Worm (Caenorhabditis elegans) whole organism, L2 larva: ENCODE measurements around the gene ZK822.9.

Experiments
- F13H6.1 ChIP-seq: sonication (generic microtip); optimal IDR thresholded peaks from 2 replicates; lab custom pipeline; 2016; ENCODE audit warnings: missing genetic modification characterization, missing compliant biosample characterization
- R02D3.7 ChIP-seq: fragments of 150-350 bp; optimal IDR thresholded peaks from 2 replicates; lab custom pipeline; 2014; ENCODE audit warnings: missing biosample characterization, missing genetic modification characterization
- Y55F3AM.14 ChIP-seq: fragments of 200-800 bp; sonication (Bioruptor generic); optimal IDR thresholded peaks from 2 replicates; lab custom pipeline; 2018; ENCODE audit warnings: mild to moderate bottlenecking, missing genetic modification characterization, missing compliant biosample characterization
- ZK546.5 ChIP-seq: sonication (generic microtip); optimal IDR thresholded peaks from 2 replicates; lab custom pipeline; 2017; ENCODE audit warnings: missing biosample characterization, missing genetic modification characterization
- alr-1 ChIP-seq: fragments of 150-350 bp; optimal IDR thresholded peaks from 2 replicates; lab custom pipeline; 2014; ENCODE audit warnings: missing biosample characterization, missing genetic modification characterization
- aly-2 ChIP-seq: fragments of 150-350 bp; optimal IDR thresholded peaks from 2 replicates; lab custom pipeline; 2014; ENCODE audit warnings: missing biosample characterization, missing genetic modification characterization
- ama-1 ChIP-seq: fragments of 150-350 bp; optimal IDR thresholded peaks from 2 replicates; lab custom pipeline; 2018; ENCODE audit warnings: inconsistent platforms
- blmp-1 ChIP-seq: sonication (generic microtip); optimal IDR thresholded peaks from 2 replicates; lab custom pipeline; 2017; ENCODE audit warnings: missing genetic modification characterization, mild to moderate bottlenecking, missing compliant biosample characterization, antibody characterized with exemption, moderate library complexity; ENCODE audit not compliant: insufficient read depth
- ceh-16 ChIP-seq: fragments of 150-350 bp; optimal IDR thresholded peaks from 2 replicates; lab custom pipeline; 2014; ENCODE audit warnings: missing biosample characterization, missing genetic modification characterization
- ceh-82 ChIP-seq: fragments of 150-350 bp; optimal IDR thresholded peaks from 2 replicates; lab custom pipeline; 2014; ENCODE audit warnings: missing biosample characterization, missing genetic modification characterization
- crh-2 ChIP-seq: sonication (generic microtip); optimal IDR thresholded peaks from 2 replicates; lab custom pipeline; 2017; ENCODE audit warnings: missing biosample characterization, missing genetic modification characterization
- dmd-4 ChIP-seq: sonication (generic microtip); optimal IDR thresholded peaks from 2 replicates; lab custom pipeline; 2017; ENCODE audit warnings: missing biosample characterization, missing genetic modification characterization
- egl-27 ChIP-seq: sonication (generic microtip); optimal IDR thresholded peaks from 3 replicates; lab custom pipeline; 2017; ENCODE audit warnings: missing biosample characterization, missing genetic modification reagents, missing genetic modification characterization
- elt-1 ChIP-seq: fragments of 150-350 bp; optimal IDR thresholded peaks from 2 replicates; lab custom pipeline; 2014; ENCODE audit warnings: missing biosample characterization, missing genetic modification characterization
- elt-3 ChIP-seq: sonication (generic microtip); optimal IDR thresholded peaks from 2 replicates; lab custom pipeline; 2017; ENCODE audit warnings: missing biosample characterization, missing genetic modification characterization
- fos-1 ChIP-seq: fragments of 150-350 bp; optimal IDR thresholded peaks from 2 replicates; lab custom pipeline; 2014; ENCODE audit warnings: missing biosample characterization, missing genetic modification characterization
- gmeb-1 ChIP-seq: fragments of 150-350 bp; optimal IDR thresholded peaks from 2 replicates; lab custom pipeline; 2014; ENCODE audit warnings: missing biosample characterization, missing genetic modification characterization
- lin-11 ChIP-seq: fragments of 150-350 bp; sonication (generic microtip); optimal IDR thresholded peaks from 2 replicates; lab custom pipeline; 2014; ENCODE audit warnings: missing biosample characterization, missing genetic modification characterization, inconsistent platforms, mixed read lengths
- lin-13 ChIP-seq: fragments of 150-350 bp; optimal IDR thresholded peaks from 2 replicates; lab custom pipeline; 2014; ENCODE audit warnings: missing biosample characterization, missing genetic modification reagents, missing genetic modification characterization
- lin-39 ChIP-seq: fragments of 150-350 bp; optimal IDR thresholded peaks from 2 replicates; lab custom pipeline; 2014; ENCODE audit warnings: missing biosample characterization, missing genetic modification reagents, missing genetic modification characterization
- mab-5 ChIP-seq: fragments of 150-350 bp; optimal IDR thresholded peaks from 2 replicates; lab custom pipeline; 2014; ENCODE audit warnings: missing biosample characterization, missing genetic modification characterization
- mbf-1 ChIP-seq: sonication (generic microtip); optimal IDR thresholded peaks from 2 replicates; lab custom pipeline; 2017; ENCODE audit warnings: missing biosample characterization, missing genetic modification characterization
- mdl-1 ChIP-seq, 2 experiments: fragments of 150-350 bp in 1 of 2; sonication (generic microtip) in 1 of 2; optimal IDR thresholded peaks; 2 replicates each; lab custom pipeline; 2017; ENCODE audit warnings: missing biosample characterization in 2 of 2, missing genetic modification characterization in 2 of 2
- nhr-10 ChIP-seq: sonication (generic microtip); optimal IDR thresholded peaks from 2 replicates; lab custom pipeline; 2017; ENCODE audit warnings: missing biosample characterization, missing genetic modification characterization
- nhr-11 ChIP-seq: fragments of 150-350 bp; optimal IDR thresholded peaks from 2 replicates; lab custom pipeline; 2014; ENCODE audit warnings: missing biosample characterization, missing genetic modification characterization
- nhr-12 ChIP-seq: fragments of 150-350 bp; optimal IDR thresholded peaks from 2 replicates; lab custom pipeline; 2014; ENCODE audit warnings: missing biosample characterization, missing genetic modification characterization
- nhr-129 ChIP-seq: fragments of 150-350 bp; optimal IDR thresholded peaks from 2 replicates; lab custom pipeline; 2014; ENCODE audit warnings: missing biosample characterization, missing genetic modification characterization
- nhr-21 ChIP-seq: fragments of 150-350 bp; optimal IDR thresholded peaks from 2 replicates; lab custom pipeline; 2014; ENCODE audit warnings: missing biosample characterization, missing genetic modification characterization
- nhr-23 ChIP-seq: fragments of 150-350 bp; optimal IDR thresholded peaks from 2 replicates; lab custom pipeline; 2014; ENCODE audit warnings: missing biosample characterization, missing genetic modification reagents, missing genetic modification characterization
- nhr-237 ChIP-seq: fragments of 150-350 bp; optimal IDR thresholded peaks from 2 replicates; lab custom pipeline; 2014; ENCODE audit warnings: missing biosample characterization, missing genetic modification characterization
- nhr-25 ChIP-seq: fragments of 150-350 bp; sonication (generic microtip); optimal IDR thresholded peaks from 3 replicates; lab custom pipeline; 2014; ENCODE audit warnings: missing biosample characterization, missing genetic modification characterization
- nhr-6 ChIP-seq: fragments of 150-350 bp; optimal IDR thresholded peaks from 2 replicates; lab custom pipeline; 2014; ENCODE audit warnings: missing biosample characterization, missing genetic modification characterization
- nhr-77 ChIP-seq: fragments of 150-350 bp; optimal IDR thresholded peaks from 2 replicates; lab custom pipeline; 2014; ENCODE audit warnings: missing biosample characterization, missing genetic modification characterization
- sem-4 ChIP-seq: fragments of 150-350 bp; optimal IDR thresholded peaks from 2 replicates; lab custom pipeline; 2014; ENCODE audit warnings: missing biosample characterization, missing genetic modification reagents, missing genetic modification characterization
- skn-1 ChIP-seq: sonication (generic microtip); optimal IDR thresholded peaks from 2 replicates; lab custom pipeline; 2017; ENCODE audit warnings: missing biosample characterization, missing genetic modification characterization
- sma-3 ChIP-seq: sonication (generic microtip); optimal IDR thresholded peaks from 2 replicates; lab custom pipeline; 2016; ENCODE audit warnings: missing genetic modification reagents, missing genetic modification characterization, missing compliant biosample characterization
- sma-9 ChIP-seq, 2 experiments: fragments of 150-350 bp in 1 of 2; sonication (generic microtip) in 1 of 2; optimal IDR thresholded peaks; 2 replicates each; lab custom pipeline; 2014 to 2016; ENCODE audit warnings: missing genetic modification characterization in 2 of 2, mild to moderate bottlenecking in 1 of 2, missing biosample characterization in 1 of 2, missing compliant biosample characterization in 1 of 2, missing genetic modification reagents in 1 of 2, moderate library complexity in 1 of 2
- snpc-4 ChIP-seq: fragments of 150-350 bp; optimal IDR thresholded peaks from 2 replicates; lab custom pipeline; 2014; ENCODE audit warnings: missing biosample characterization, missing genetic modification characterization
- unc-39 ChIP-seq: fragments of 150-350 bp; optimal IDR thresholded peaks from 2 replicates; lab custom pipeline; 2014; ENCODE audit warnings: missing biosample characterization, missing genetic modification characterization
- unc-55 ChIP-seq: fragments of 150-350 bp; sonication (generic microtip); optimal IDR thresholded peaks from 3 replicates; lab custom pipeline; 2014; ENCODE audit warnings: missing biosample characterization, missing genetic modification reagents, missing genetic modification characterization
- unc-62 ChIP-seq: fragments of 150-350 bp; optimal IDR thresholded peaks from 2 replicates; lab custom pipeline; 2014; ENCODE audit warnings: missing biosample characterization, missing genetic modification reagents, missing genetic modification characterization
- zag-1 ChIP-seq: fragments of 150-350 bp; optimal IDR thresholded peaks from 2 replicates; lab custom pipeline; 2014; ENCODE audit warnings: missing biosample characterization, missing genetic modification characterization
- ztf-1 ChIP-seq: fragments of 200-800 bp; sonication (Bioruptor generic); conservative IDR thresholded peaks from 2 replicates; pipeline ENCODE4 v1.3.6; 2022; ENCODE audit warnings: missing genetic modification characterization, missing compliant biosample characterization
- ztf-11 ChIP-seq: sonication (generic microtip); optimal IDR thresholded peaks from 2 replicates; lab custom pipeline; 2017; ENCODE audit warnings: missing biosample characterization, missing genetic modification characterization
- ztf-4 ChIP-seq: fragments of 150-350 bp; optimal IDR thresholded peaks from 2 replicates; lab custom pipeline; 2014; ENCODE audit warnings: missing biosample characterization, missing genetic modification characterization

The ZK822.9 gene

DNA sequence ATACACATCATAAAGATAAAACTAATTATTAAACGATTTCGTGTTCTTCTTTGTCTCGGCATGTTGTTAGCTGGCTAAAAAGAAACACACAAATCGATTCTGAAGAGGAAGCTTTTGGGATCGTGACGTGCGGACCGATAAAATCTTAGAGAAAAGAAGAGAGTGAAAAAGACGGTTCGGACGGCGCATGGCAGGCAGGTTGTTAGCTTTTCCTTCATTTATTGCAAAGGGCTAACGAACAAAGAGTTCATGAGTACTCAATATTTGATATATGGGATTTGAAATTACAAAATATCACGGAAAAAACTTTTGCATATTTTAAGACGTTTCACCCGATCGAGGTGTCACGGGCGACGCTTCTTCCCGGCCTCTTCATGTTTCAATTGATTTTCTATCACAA, 29.9 kb downstream of the ZK822.9 start, which contains the start of gene ZK829.3:
TSS of gene ZK829.3 (minus strand) at position 101 of the 400 bp plus-strand sequence.
- TF ChIP-seq R02D3.7 (tag; lab: Kevin White, UChicago) (no peak), ztf-4 (tag; lab: Kevin White, UChicago) (no peak), Y55F3AM.14 (GFP tag; lab: Kevin White, UChicago) (no peak), sma-3 (GFP tag; lab: Kevin White, UChicago) (no peak)

DNA sequence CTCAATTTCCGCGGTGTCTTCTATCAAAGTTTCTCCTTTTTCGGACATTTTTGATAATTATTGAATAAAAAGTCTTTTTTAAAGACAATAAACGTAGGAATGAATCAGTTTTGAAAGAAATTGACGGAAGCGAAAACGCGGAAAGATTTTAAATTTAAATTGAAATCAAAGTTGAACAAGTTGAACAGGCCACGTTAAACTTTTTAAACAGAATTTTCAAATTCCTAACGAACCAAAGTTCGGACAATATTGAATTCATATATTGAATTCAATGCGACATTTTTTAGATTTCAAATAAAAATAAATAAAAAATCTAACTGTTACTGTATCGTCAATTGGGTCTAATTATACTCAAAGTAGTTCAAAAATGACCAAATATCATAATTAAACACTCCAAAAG, 34.0 kb downstream of the ZK822.9 start, which contains the start of gene hdl-1:
TSS of gene hdl-1 (minus strand) at position 101 of the 400 bp plus-strand sequence.
- TF ChIP-seq blmp-1 (tag; lab: Kevin White, UChicago) (no peak), aly-2 (tag; lab: Kevin White, UChicago) (no peak), elt-3 (no peak)
- TF ChIP-seq, all 48 proteins: peak for 0

- TF ChIP-seq unc-39 (tag; lab: Kevin White, UChicago) (no peak), ztf-11 (tag; lab: Kevin White, UChicago) (no peak), alr-1 (tag; lab: Kevin White, UChicago) (no peak), nhr-129 (tag; lab: Kevin White, UChicago) (no peak), dmd-4 (no peak), nhr-11 (tag; lab: Kevin White, UChicago) (no peak)
Observed at ce11 chrIV:11950270-11950669, 34.5 kb downstream of the ZK822.9 start, which contains the start of gene tbx-36. tbx-36 (plus strand) TSS chrIV:11950570.

- TF ChIP-seq unc-62 (GFP tag; lab: Kevin White, UChicago) (no peak), nhr-10 (tag; lab: Kevin White, UChicago) (no peak), nhr-6 (tag; lab: Kevin White, UChicago) (no peak), nhr-12 (tag; lab: Kevin White, UChicago) (no peak), nhr-11 (tag; lab: Kevin White, UChicago) (no peak), ama-1 (lab: Kevin White, UChicago) (peak; percentile 56), lin-39 (tag; lab: Kevin White, UChicago) (no peak), nhr-23 (tag; lab: Kevin White, UChicago) (no peak), lin-13 (GFP tag; lab: Kevin White, UChicago) (peak; percentile 59), ZK546.5 (tag; lab: Kevin White, UChicago) (no peak), snpc-4 (tag; lab: Kevin White, UChicago) (no peak), crh-2 (tag; lab: Kevin White, UChicago) (peak; percentile 59), sem-4 (tag; lab: Kevin White, UChicago) (no peak), nhr-21 (tag; lab: Kevin White, UChicago) (no peak), ceh-82 (tag; lab: Kevin White, UChicago) (no peak), lin-11 (no peak), fos-1 (tag; lab: Kevin White, UChicago) (peak; percentile 50), elt-1 (tag; lab: Kevin White, UChicago) (no peak), Y55F3AM.14 (GFP tag; lab: Kevin White, UChicago) (no peak), zag-1 (tag; lab: Kevin White, UChicago) (no peak), mbf-1 (tag; lab: Kevin White, UChicago) (no peak), nhr-25 (peak; percentile 73), mdl-1 (tag; optimal IDR thresholded peaks at IDR 0.05; lab: Kevin White, UChicago) (peak in 1 of 2 experiments; percentile 5), gmeb-1 (peak; percentile 33), unc-55 (peak; percentile 35), nhr-77 (no peak), skn-1 (no peak), ztf-11 (tag; lab: Kevin White, UChicago) (no peak), sma-3 (GFP tag; lab: Kevin White, UChicago) (peak; percentile 24), R02D3.7 (tag; lab: Kevin White, UChicago) (no peak), ceh-16 (tag; lab: Kevin White, UChicago) (no peak), mab-5 (tag; lab: Kevin White, UChicago) (no peak), blmp-1 (tag; lab: Kevin White, UChicago) (peak; percentile 44), sma-9 (GFP tag; optimal IDR thresholded peaks at IDR 0.05; lab: Kevin White, UChicago) (peak; percentile 47), sma-9 (tag; optimal IDR thresholded peaks at IDR 0.05; lab: Kevin White, UChicago) (no peak), egl-27 (no peak), ztf-1 (no peak), dmd-4 (no peak), elt-3 (no peak), aly-2 (tag; lab: Kevin White, UChicago) (no peak), ztf-4 (tag; lab: Kevin White, UChicago) (no peak), F13H6.1 (tag; lab: Kevin White, UChicago) (peak; percentile 48), nhr-237 (tag; lab: Kevin White, UChicago) (no peak), unc-39 (tag; lab: Kevin White, UChicago) (no peak), nhr-129 (tag; lab: Kevin White, UChicago) (peak; percentile 75)
Observed at ce11 chrIV:11952612-11953299, 37.0 kb downstream of the ZK822.9 start, which contains the start of gene gdh-1. gdh-1 (plus strand) TSS chrIV:11953249.
